Worm (Caenorhabditis elegans) whole organism, L3 larva: ENCODE data around the gene lmtr-3.
A peak's percentile ranks its signal among the peaks of the same experiment; 100 is the strongest.

Experiments used
- R02D3.7 ChIP-seq: fragments of 150-350 bp; optimal IDR thresholded peaks from 2 replicates; lab custom pipeline; 2014; ENCODE audit warnings: missing biosample characterization, missing genetic modification characterization
- ZK546.5 ChIP-seq: sonication (generic microtip); optimal IDR thresholded peaks from 2 replicates; lab custom pipeline; 2017; ENCODE audit warnings: missing biosample characterization, missing genetic modification characterization
- aly-2 ChIP-seq: fragments of 150-350 bp; optimal IDR thresholded peaks from 2 replicates; lab custom pipeline; 2014; ENCODE audit warnings: missing biosample characterization, missing genetic modification characterization
- ceh-28 ChIP-seq: fragments of 150-350 bp; optimal IDR thresholded peaks from 2 replicates; lab custom pipeline; 2014; ENCODE audit warnings: missing biosample characterization, missing genetic modification reagents, missing genetic modification characterization
- ceh-82 ChIP-seq: fragments of 150-350 bp; optimal IDR thresholded peaks from 2 replicates; lab custom pipeline; 2014; ENCODE audit warnings: missing biosample characterization, missing genetic modification characterization
- daf-12 ChIP-seq: fragments of 150-350 bp; optimal IDR thresholded peaks from 2 replicates; lab custom pipeline; 2014; ENCODE audit warnings: missing biosample characterization, missing genetic modification reagents, missing genetic modification characterization
- egl-5 ChIP-seq: fragments of 150-350 bp; optimal IDR thresholded peaks from 2 replicates; lab custom pipeline; 2017; ENCODE audit warnings: missing biosample characterization, missing genetic modification reagents, missing genetic modification characterization, inconsistent platforms
- elt-1 ChIP-seq: fragments of 150-350 bp; optimal IDR thresholded peaks from 2 replicates; lab custom pipeline; 2014; ENCODE audit warnings: missing biosample characterization, missing genetic modification characterization
- elt-2 ChIP-seq: sonication (generic microtip); optimal IDR thresholded peaks from 2 replicates; lab custom pipeline; 2016; ENCODE audit warnings: missing genetic modification reagents, mild to moderate bottlenecking, missing genetic modification characterization, missing compliant biosample characterization
- elt-3 ChIP-seq, 3 experiments: fragments of 150-350 bp in 1 of 3; sonication (generic microtip) in 2 of 3; optimal IDR thresholded peaks; 2 replicates in 2 of 3; 4 replicates in 1 of 3; lab custom pipeline; 2014 to 2017; ENCODE audit warnings: missing biosample characterization in 3 of 3, missing genetic modification characterization in 3 of 3
- eor-1 ChIP-seq, 2 experiments: fragments of 150-350 bp; optimal IDR thresholded peaks; 2 replicates each; lab custom pipeline; 2014 to 2018; ENCODE audit warnings: missing biosample characterization in 2 of 2, missing genetic modification characterization in 2 of 2
- fkh-10 ChIP-seq: sonication (generic microtip); optimal IDR thresholded peaks from 2 replicates; lab custom pipeline; 2017; ENCODE audit warnings: missing biosample characterization, missing genetic modification reagents, missing genetic modification characterization
- fos-1 ChIP-seq: fragments of 150-350 bp; optimal IDR thresholded peaks from 2 replicates; lab custom pipeline; 2014; ENCODE audit warnings: missing biosample characterization, missing genetic modification characterization
- hmg-11 ChIP-seq: sonication (generic microtip); optimal IDR thresholded peaks from 2 replicates; lab custom pipeline; 2016; ENCODE audit warnings: missing genetic modification characterization, missing compliant biosample characterization
- jun-1 ChIP-seq: fragments of 150-350 bp; optimal IDR thresholded peaks from 2 replicates; lab custom pipeline; 2014; ENCODE audit warnings: missing biosample characterization, missing genetic modification reagents, missing genetic modification characterization
- lin-15B ChIP-seq: fragments of 150-350 bp; optimal IDR thresholded peaks from 2 replicates; lab custom pipeline; 2014; ENCODE audit warnings: missing biosample characterization, missing genetic modification characterization
- lin-39 ChIP-seq: fragments of 150-350 bp; optimal IDR thresholded peaks from 2 replicates; lab custom pipeline; 2018; ENCODE audit warnings: missing biosample characterization, missing genetic modification reagents, missing genetic modification characterization
- mdl-1 ChIP-seq: fragments of 150-350 bp; optimal IDR thresholded peaks from 2 replicates; lab custom pipeline; 2014; ENCODE audit warnings: missing biosample characterization, missing genetic modification characterization
- nfya-1 ChIP-seq: sonication (generic microtip); optimal IDR thresholded peaks from 2 replicates; lab custom pipeline; 2017; ENCODE audit warnings: missing genetic modification characterization, mild to moderate bottlenecking, missing compliant biosample characterization, antibody characterized with exemption, moderate library complexity; ENCODE audit not compliant: insufficient read depth
- nhr-11 ChIP-seq: fragments of 150-350 bp; optimal IDR thresholded peaks from 2 replicates; lab custom pipeline; 2014; ENCODE audit warnings: missing biosample characterization, missing genetic modification characterization
- nhr-12 ChIP-seq: fragments of 150-350 bp; optimal IDR thresholded peaks from 2 replicates; lab custom pipeline; 2014; ENCODE audit warnings: missing biosample characterization, missing genetic modification characterization
- nhr-23 ChIP-seq: fragments of 150-350 bp; optimal IDR thresholded peaks from 2 replicates; lab custom pipeline; 2014; ENCODE audit warnings: missing biosample characterization, missing genetic modification reagents, missing genetic modification characterization
- nhr-237 ChIP-seq: fragments of 150-350 bp; optimal IDR thresholded peaks from 2 replicates; lab custom pipeline; 2014; ENCODE audit warnings: missing biosample characterization, missing genetic modification characterization
- nhr-25 ChIP-seq: sonication (generic microtip); optimal IDR thresholded peaks from 2 replicates; lab custom pipeline; 2017; ENCODE audit warnings: missing biosample characterization, missing genetic modification characterization
- nhr-28 ChIP-seq: fragments of 150-350 bp; optimal IDR thresholded peaks from 2 replicates; lab custom pipeline; 2014; ENCODE audit warnings: missing biosample characterization, missing genetic modification characterization
- nhr-43 ChIP-seq: sonication (generic microtip); optimal IDR thresholded peaks from 2 replicates; lab custom pipeline; 2016; ENCODE audit warnings: mild to moderate bottlenecking, missing genetic modification characterization, missing compliant biosample characterization; ENCODE audit not compliant: poor library complexity, severe bottlenecking
- nhr-76 ChIP-seq: fragments of 150-350 bp; sonication (generic microtip); optimal IDR thresholded peaks from 5 replicates; lab custom pipeline; 2014; ENCODE audit warnings: missing biosample characterization, missing genetic modification characterization
- nhr-77 ChIP-seq: fragments of 150-350 bp; optimal IDR thresholded peaks from 2 replicates; lab custom pipeline; 2014; ENCODE audit warnings: missing biosample characterization, missing genetic modification characterization
- pqm-1 ChIP-seq: fragments of 150-350 bp; optimal IDR thresholded peaks from 2 replicates; lab custom pipeline; 2017; ENCODE audit warnings: missing biosample characterization, missing genetic modification characterization, inconsistent platforms
- skn-1 ChIP-seq: fragments of 150-350 bp; optimal IDR thresholded peaks from 2 replicates; lab custom pipeline; 2014; ENCODE audit warnings: missing biosample characterization, missing genetic modification characterization
- unc-39 ChIP-seq: sonication (generic microtip); optimal IDR thresholded peaks from 4 replicates; lab custom pipeline; 2017; ENCODE audit warnings: missing biosample characterization, missing genetic modification characterization
- unc-62 ChIP-seq: fragments of 150-350 bp; sonication (generic microtip); optimal IDR thresholded peaks from 4 replicates; lab custom pipeline; 2014; ENCODE audit warnings: missing biosample characterization, missing genetic modification reagents, missing genetic modification characterization
- ztf-11 ChIP-seq: fragments of 150-350 bp; optimal IDR thresholded peaks from 2 replicates; lab custom pipeline; 2014; ENCODE audit warnings: missing biosample characterization, missing genetic modification characterization
- ztf-4 ChIP-seq: fragments of 150-350 bp; optimal IDR thresholded peaks from 2 replicates; lab custom pipeline; 2014; ENCODE audit warnings: missing biosample characterization, missing genetic modification characterization

lmtr-3 gene

ce11 chrV:11083691-11084090 is 40.3 kb upstream of the lmtr-3 start:
- TF ChIP-seq egl-5 (tag; lab: Kevin White, UChicago) = no peak
- TF ChIP-seq lin-39 = peak; percentile 71
- no peak for TF ChIP-seq jun-1
- TF ChIP-seq nhr-77 (tag; lab: Kevin White, UChicago) = no peak
- peak; percentile 57 for TF ChIP-seq mdl-1 (tag; lab: Kevin White, UChicago)
- no peak for TF ChIP-seq nhr-76 (tag; lab: Kevin White, UChicago)
- peak; percentile 21 for TF ChIP-seq hmg-11 (tag; lab: Kevin White, UChicago)
- no peak for TF ChIP-seq unc-39 (tag; lab: Kevin White, UChicago)
- no peak for TF ChIP-seq nhr-28 (tag; lab: Kevin White, UChicago)
- TF ChIP-seq ztf-11 (tag; lab: Kevin White, UChicago) = no peak
- TF ChIP-seq fkh-10 (GFP tag; lab: Kevin White, UChicago) = no peak
- TF ChIP-seq nhr-237 (tag; lab: Kevin White, UChicago) = no peak
- no peak for TF ChIP-seq lin-15B (tag; lab: Kevin White, UChicago)
- TF ChIP-seq nfya-1 (tag; lab: Kevin White, UChicago) = peak; percentile 73
- TF ChIP-seq aly-2 (tag; lab: Kevin White, UChicago) = no peak
- no peak for TF ChIP-seq ceh-28 (tag; lab: Kevin White, UChicago)
- no peak for TF ChIP-seq fos-1 (tag; lab: Kevin White, UChicago)
- TF ChIP-seq unc-62 (GFP tag; lab: Kevin White, UChicago) = no peak

ce11 chrV:11087119-11087518 is 36.9 kb upstream of the lmtr-3 start:
- TF ChIP-seq jun-1 = no peak
- TF ChIP-seq aly-2 (tag; lab: Kevin White, UChicago) = no peak
- peak; percentile 85 for TF ChIP-seq elt-2
- peak; percentile 35 for TF ChIP-seq pqm-1 (tag; lab: Kevin White, UChicago)

- no peak for TF ChIP-seq nhr-23
- TF ChIP-seq unc-39 (tag; lab: Kevin White, UChicago) = no peak
- TF ChIP-seq unc-62 (GFP tag; lab: Kevin White, UChicago) = no peak
- no peak for TF ChIP-seq ztf-4 (tag; lab: Kevin White, UChicago)
- no peak for TF ChIP-seq R02D3.7 (tag; lab: Kevin White, UChicago)
- no peak for TF ChIP-seq ceh-82
- TF ChIP-seq elt-3 (tag; optimal IDR thresholded peaks at IDR 0.05; lab: Kevin White, UChicago) = no peak
- peak; percentile 3 for TF ChIP-seq nhr-25
These were observed 36.4 kb upstream of the lmtr-3 start, which contains the start of gene Y42A5A.1 for ce11 chrV:11087519-11087998. Y42A5A.1 (plus strand) TSS chrV:11087948.

ce11 chrV:11093163-11094091 is 30.6 kb upstream of the lmtr-3 start, which contains the start of gene lact-8:
lact-8 (minus strand) TSS chrV:11093607.
- no peak for TF ChIP-seq ceh-28 (tag; lab: Kevin White, UChicago)
- no peak for TF ChIP-seq nhr-43 (tag; lab: Kevin White, UChicago)
- TF ChIP-seq nhr-25 = peak; percentile 13
- peak; percentile 65 for TF ChIP-seq elt-1 (tag; lab: Kevin White, UChicago)
- no peak for TF ChIP-seq nhr-28 (tag; lab: Kevin White, UChicago)
- TF ChIP-seq, all 47 proteins: peak for 2

- TF ChIP-seq elt-1 (tag; lab: Kevin White, UChicago) (peak; percentile 35), nhr-12 (tag; lab: Kevin White, UChicago) (no peak), ztf-4 (tag; lab: Kevin White, UChicago) (no peak), lin-39 (no peak), ZK546.5 (no peak), eor-1 (tag; optimal IDR thresholded peaks at IDR 0.05; lab: Kevin White, UChicago) (no peak), nhr-25 (no peak), lin-15B (tag; lab: Kevin White, UChicago) (no peak), jun-1 (peak; percentile 25), ceh-28 (tag; lab: Kevin White, UChicago) (no peak), skn-1 (tag; lab: Kevin White, UChicago) (no peak), nfya-1 (tag; lab: Kevin White, UChicago) (no peak), nhr-11 (tag; lab: Kevin White, UChicago) (no peak), elt-3 (tag; optimal IDR thresholded peaks at IDR 0.05; lab: Kevin White, UChicago) (no peak), nhr-23 (peak; percentile 2), ceh-82 (no peak), fkh-10 (GFP tag; lab: Kevin White, UChicago) (no peak), daf-12 (tag; lab: Kevin White, UChicago) (no peak), R02D3.7 (tag; lab: Kevin White, UChicago) (no peak)
These were observed 29.3 kb upstream of the lmtr-3 start for ce11 chrV:11094698-11095097.
